Fruit fly (Drosophila melanogaster) whole organism: Measurements from ENCODE around the gene CG5665.

ENCODE experiments used
- CG8478 ChIP-seq: fragments of >200 bp; optimal IDR thresholded peaks from 2 replicates; lab custom pipeline; 2018; ENCODE audit warnings: inconsistent platforms
- pan ChIP-seq: fragments of >200 bp; optimal IDR thresholded peaks from 2 replicates; lab custom pipeline; 2017
- psq ChIP-seq: fragments of >200 bp; optimal IDR thresholded peaks from 2 replicates; lab custom pipeline; 2017
- usp ChIP-seq: fragments of >200 bp; optimal IDR thresholded peaks from 2 replicates; lab custom pipeline; 2017; ENCODE audit warnings: missing biosample characterization, missing genetic modification characterization, mixed read lengths

DNA sequence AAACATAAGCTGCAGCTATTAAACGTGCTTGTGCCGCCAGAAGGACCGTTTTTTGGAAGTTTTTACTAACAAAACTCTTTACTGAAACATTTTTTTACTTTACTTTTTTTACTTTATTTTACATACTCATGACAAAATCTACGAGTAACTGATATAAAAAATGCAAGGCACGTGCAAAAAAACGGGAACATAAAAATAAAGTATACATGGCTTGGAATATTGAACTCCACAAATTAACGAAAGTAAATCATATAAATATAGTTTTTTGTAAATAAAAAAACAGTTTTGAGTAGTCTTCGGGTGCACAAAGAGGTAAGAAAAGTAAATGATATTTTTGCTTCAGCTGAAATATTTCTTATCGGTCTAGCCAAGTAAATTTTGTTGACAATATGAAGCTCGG, 37.7 kb upstream of the CG5665 start, which contains the start of gene Spn77Bb:
- no peak for TF ChIP-seq CG8478 (lab: Kevin White, UChicago)
- TF ChIP-seq usp (GFP tag; lab: Kevin White, UChicago): no peak
- TF ChIP-seq psq (lab: Kevin White, UChicago): no peak
- TF ChIP-seq pan (lab: Kevin White, UChicago): no peak
